Worm (Caenorhabditis elegans): ENCODE measurements around the gene C17H11.4.

- TF ChIP-seq sea-1 (GFP tag; conservative IDR thresholded peaks at IDR 0.05) (no peak), ceh-36 (tag; optimal IDR thresholded peaks at IDR 0.05) (no peak), tbx-11 (GFP tag; IDR thresholded peaks at IDR 0.05) (no peak), ama-1 (optimal IDR thresholded peaks at IDR 0.05) (no peak), scrt-1 (GFP tag; IDR thresholded peaks at IDR 0.05) (no peak), hnd-1 (tag; optimal IDR thresholded peaks at IDR 0.05) (no peak), ceh-13 (GFP tag; optimal IDR thresholded peaks at IDR 0.05) (no peak), flt-1 (GFP tag; IDR thresholded peaks at IDR 0.05) (no peak), F13C5.2 (tag; optimal IDR thresholded peaks at IDR 0.05) (no peak), ets-7 (tag; optimal IDR thresholded peaks at IDR 0.05) (no peak), tbx-37 (GFP tag; conservative IDR thresholded peaks at IDR 0.05) (no peak)
Observed at ce11 chrX:8139146-8139545, 42.3 kb downstream of the C17H11.4 start, which contains the start of gene C02B8.3.
